Fruit fly (Drosophila melanogaster): ENCODE measurements around the gene Aef1.
A peak's percentile ranks its signal among the peaks of the same experiment; 100 is the strongest.

DNA sequence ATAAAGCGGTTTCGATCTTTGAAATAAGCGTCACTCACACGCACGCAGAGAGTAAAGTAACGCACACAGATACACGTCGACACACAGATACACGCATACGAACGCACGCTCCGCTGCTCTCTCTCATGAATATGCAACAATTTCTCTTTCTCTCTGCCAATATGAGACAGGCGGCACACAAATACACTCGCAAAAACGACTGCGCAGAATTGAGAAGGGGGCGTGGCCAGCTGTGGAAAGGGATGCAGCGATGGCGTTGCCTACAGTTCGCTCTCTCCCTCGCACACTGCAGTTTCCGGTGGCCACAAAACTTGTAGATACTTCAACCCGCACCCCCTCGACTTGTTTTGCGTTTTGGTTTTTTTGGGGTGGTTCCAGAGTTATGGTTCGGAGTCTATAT lies 46.4 kb downstream of the Aef1 start:
- TF ChIP-seq CG10348 (GFP tag; IDR thresholded peaks at IDR 0.05) (no peak), gl (tag; optimal IDR thresholded peaks at IDR 0.05) (peak; percentile 66), CG17806 (tag; optimal IDR thresholded peaks at IDR 0.05) (no peak)
